Worm (Caenorhabditis elegans) whole organism, L3 larva: Measurements from ENCODE around the gene sor-1.

Experiments used
- R02D3.7 ChIP-seq: fragments of 150-350 bp; optimal IDR thresholded peaks from 2 replicates; lab custom pipeline; 2014; ENCODE audit warnings: missing biosample characterization, missing genetic modification characterization
- ZK546.5 ChIP-seq: sonication (generic microtip); optimal IDR thresholded peaks from 2 replicates; lab custom pipeline; 2017; ENCODE audit warnings: missing biosample characterization, missing genetic modification characterization
- aly-2 ChIP-seq: fragments of 150-350 bp; optimal IDR thresholded peaks from 2 replicates; lab custom pipeline; 2014; ENCODE audit warnings: missing biosample characterization, missing genetic modification characterization
- ama-1 ChIP-seq: fragments of 150-350 bp; optimal IDR thresholded peaks from 2 replicates; lab custom pipeline; 2018
- ceh-16 ChIP-seq: sonication (generic microtip); optimal IDR thresholded peaks from 2 replicates; lab custom pipeline; 2017; ENCODE audit warnings: missing biosample characterization, missing genetic modification characterization
- ceh-28 ChIP-seq: fragments of 150-350 bp; optimal IDR thresholded peaks from 2 replicates; lab custom pipeline; 2014; ENCODE audit warnings: missing biosample characterization, missing genetic modification reagents, missing genetic modification characterization
- ceh-82 ChIP-seq: fragments of 150-350 bp; optimal IDR thresholded peaks from 2 replicates; lab custom pipeline; 2014; ENCODE audit warnings: missing biosample characterization, missing genetic modification characterization
- ceh-9 ChIP-seq: sonication (generic microtip); optimal IDR thresholded peaks from 2 replicates; lab custom pipeline; 2018; ENCODE audit warnings: missing biosample characterization, missing genetic modification characterization
- daf-12 ChIP-seq: fragments of 150-350 bp; optimal IDR thresholded peaks from 2 replicates; lab custom pipeline; 2014; ENCODE audit warnings: missing biosample characterization, missing genetic modification reagents, missing genetic modification characterization
- egl-27 ChIP-seq: sonication (generic microtip); optimal IDR thresholded peaks from 4 replicates; lab custom pipeline; 2017; ENCODE audit warnings: missing biosample characterization, missing genetic modification reagents, missing genetic modification characterization
- egl-5 ChIP-seq: fragments of 150-350 bp; optimal IDR thresholded peaks from 2 replicates; lab custom pipeline; 2017; ENCODE audit warnings: missing biosample characterization, missing genetic modification reagents, missing genetic modification characterization, inconsistent platforms
- elt-1 ChIP-seq: fragments of 150-350 bp; optimal IDR thresholded peaks from 2 replicates; lab custom pipeline; 2014; ENCODE audit warnings: missing biosample characterization, missing genetic modification characterization
- elt-2 ChIP-seq: sonication (generic microtip); optimal IDR thresholded peaks from 2 replicates; lab custom pipeline; 2016; ENCODE audit warnings: missing genetic modification reagents, mild to moderate bottlenecking, missing genetic modification characterization, missing compliant biosample characterization
- elt-3 ChIP-seq, 3 experiments: fragments of 150-350 bp in 1 of 3; sonication (generic microtip) in 2 of 3; optimal IDR thresholded peaks; 2 replicates in 2 of 3; 4 replicates in 1 of 3; lab custom pipeline; 2014 to 2017; ENCODE audit warnings: missing biosample characterization in 3 of 3, missing genetic modification characterization in 3 of 3
- eor-1 ChIP-seq, 2 experiments: fragments of 150-350 bp; optimal IDR thresholded peaks; 2 replicates each; lab custom pipeline; 2014 to 2018; ENCODE audit warnings: missing biosample characterization in 2 of 2, missing genetic modification characterization in 2 of 2
- fkh-10 ChIP-seq: sonication (generic microtip); optimal IDR thresholded peaks from 2 replicates; lab custom pipeline; 2017; ENCODE audit warnings: missing biosample characterization, missing genetic modification reagents, missing genetic modification characterization
- fkh-2 ChIP-seq: fragments of 150-350 bp; optimal IDR thresholded peaks from 2 replicates; lab custom pipeline; 2014; ENCODE audit warnings: missing biosample characterization, missing genetic modification reagents, missing genetic modification characterization
- fos-1 ChIP-seq: fragments of 150-350 bp; optimal IDR thresholded peaks from 2 replicates; lab custom pipeline; 2014; ENCODE audit warnings: missing biosample characterization, missing genetic modification characterization
- hmg-11 ChIP-seq: sonication (generic microtip); optimal IDR thresholded peaks from 2 replicates; lab custom pipeline; 2016; ENCODE audit warnings: missing genetic modification characterization, missing compliant biosample characterization
- jun-1 ChIP-seq: fragments of 150-350 bp; optimal IDR thresholded peaks from 2 replicates; lab custom pipeline; 2014; ENCODE audit warnings: missing biosample characterization, missing genetic modification reagents, missing genetic modification characterization
- lin-15B ChIP-seq: fragments of 150-350 bp; optimal IDR thresholded peaks from 2 replicates; lab custom pipeline; 2014; ENCODE audit warnings: missing biosample characterization, missing genetic modification characterization
- lin-39 ChIP-seq: fragments of 150-350 bp; optimal IDR thresholded peaks from 2 replicates; lab custom pipeline; 2018; ENCODE audit warnings: missing biosample characterization, missing genetic modification reagents, missing genetic modification characterization
- lsy-12 ChIP-seq: sonication (generic microtip); optimal IDR thresholded peaks from 2 replicates; lab custom pipeline; 2016; ENCODE audit warnings: mild to moderate bottlenecking, missing genetic modification characterization, missing compliant biosample characterization
- mdl-1 ChIP-seq: fragments of 150-350 bp; optimal IDR thresholded peaks from 2 replicates; lab custom pipeline; 2014; ENCODE audit warnings: missing biosample characterization, missing genetic modification characterization
- mml-1 ChIP-seq: fragments of 150-350 bp; sonication (generic microtip); optimal IDR thresholded peaks from 3 replicates; lab custom pipeline; 2014; ENCODE audit warnings: missing biosample characterization, missing genetic modification characterization
- nfya-1 ChIP-seq: sonication (generic microtip); optimal IDR thresholded peaks from 2 replicates; lab custom pipeline; 2017; ENCODE audit warnings: missing genetic modification characterization, mild to moderate bottlenecking, missing compliant biosample characterization, antibody characterized with exemption, moderate library complexity; ENCODE audit not compliant: insufficient read depth
- nhr-11 ChIP-seq: fragments of 150-350 bp; optimal IDR thresholded peaks from 2 replicates; lab custom pipeline; 2014; ENCODE audit warnings: missing biosample characterization, missing genetic modification characterization
- nhr-12 ChIP-seq: fragments of 150-350 bp; optimal IDR thresholded peaks from 2 replicates; lab custom pipeline; 2014; ENCODE audit warnings: missing biosample characterization, missing genetic modification characterization
- nhr-23 ChIP-seq: fragments of 150-350 bp; optimal IDR thresholded peaks from 2 replicates; lab custom pipeline; 2014; ENCODE audit warnings: missing biosample characterization, missing genetic modification reagents, missing genetic modification characterization
- nhr-237 ChIP-seq: fragments of 150-350 bp; optimal IDR thresholded peaks from 2 replicates; lab custom pipeline; 2014; ENCODE audit warnings: missing biosample characterization, missing genetic modification characterization
- nhr-25 ChIP-seq: sonication (generic microtip); optimal IDR thresholded peaks from 2 replicates; lab custom pipeline; 2017; ENCODE audit warnings: missing biosample characterization, missing genetic modification characterization
- nhr-28 ChIP-seq: fragments of 150-350 bp; optimal IDR thresholded peaks from 2 replicates; lab custom pipeline; 2014; ENCODE audit warnings: missing biosample characterization, missing genetic modification characterization
- nhr-43 ChIP-seq: sonication (generic microtip); optimal IDR thresholded peaks from 2 replicates; lab custom pipeline; 2016; ENCODE audit warnings: mild to moderate bottlenecking, missing genetic modification characterization, missing compliant biosample characterization; ENCODE audit not compliant: poor library complexity, severe bottlenecking
- nhr-67 ChIP-seq: fragments of 150-350 bp; optimal IDR thresholded peaks from 2 replicates; lab custom pipeline; 2014; ENCODE audit warnings: missing biosample characterization, missing genetic modification characterization
- nhr-76 ChIP-seq: fragments of 150-350 bp; sonication (generic microtip); optimal IDR thresholded peaks from 5 replicates; lab custom pipeline; 2014; ENCODE audit warnings: missing biosample characterization, missing genetic modification characterization
- nhr-77 ChIP-seq: fragments of 150-350 bp; optimal IDR thresholded peaks from 2 replicates; lab custom pipeline; 2014; ENCODE audit warnings: missing biosample characterization, missing genetic modification characterization
- pha-4 ChIP-seq: fragments of 150-350 bp; optimal IDR thresholded peaks from 2 replicates; lab custom pipeline; 2014; ENCODE audit warnings: missing biosample characterization, missing genetic modification reagents, missing genetic modification characterization
- pqm-1 ChIP-seq: fragments of 150-350 bp; optimal IDR thresholded peaks from 2 replicates; lab custom pipeline; 2017; ENCODE audit warnings: missing biosample characterization, missing genetic modification characterization, inconsistent platforms
- sea-2 ChIP-seq: fragments of 150-350 bp; sonication (generic microtip); optimal IDR thresholded peaks from 4 replicates; lab custom pipeline; 2014; ENCODE audit warnings: missing biosample characterization, missing genetic modification reagents, missing genetic modification characterization
- skn-1 ChIP-seq: fragments of 150-350 bp; optimal IDR thresholded peaks from 2 replicates; lab custom pipeline; 2014; ENCODE audit warnings: missing biosample characterization, missing genetic modification characterization
- snpc-4 ChIP-seq: fragments of 150-350 bp; optimal IDR thresholded peaks from 2 replicates; lab custom pipeline; 2014; ENCODE audit warnings: missing biosample characterization, missing genetic modification characterization
- tbx-2 ChIP-seq: sonication (generic microtip); optimal IDR thresholded peaks from 2 replicates; lab custom pipeline; 2016; ENCODE audit warnings: mild to moderate bottlenecking, missing genetic modification characterization, missing compliant biosample characterization
- unc-39 ChIP-seq: sonication (generic microtip); optimal IDR thresholded peaks from 4 replicates; lab custom pipeline; 2017; ENCODE audit warnings: missing biosample characterization, missing genetic modification characterization
- unc-62 ChIP-seq: fragments of 150-350 bp; sonication (generic microtip); optimal IDR thresholded peaks from 4 replicates; lab custom pipeline; 2014; ENCODE audit warnings: missing biosample characterization, missing genetic modification reagents, missing genetic modification characterization
- zag-1 ChIP-seq: fragments of 150-350 bp; optimal IDR thresholded peaks from 2 replicates; lab custom pipeline; 2014; ENCODE audit warnings: missing biosample characterization, missing genetic modification characterization
- ztf-11 ChIP-seq: fragments of 150-350 bp; optimal IDR thresholded peaks from 2 replicates; lab custom pipeline; 2014; ENCODE audit warnings: missing biosample characterization, missing genetic modification characterization
- ztf-4 ChIP-seq: fragments of 150-350 bp; optimal IDR thresholded peaks from 2 replicates; lab custom pipeline; 2014; ENCODE audit warnings: missing biosample characterization, missing genetic modification characterization

The sor-1 gene

DNA sequence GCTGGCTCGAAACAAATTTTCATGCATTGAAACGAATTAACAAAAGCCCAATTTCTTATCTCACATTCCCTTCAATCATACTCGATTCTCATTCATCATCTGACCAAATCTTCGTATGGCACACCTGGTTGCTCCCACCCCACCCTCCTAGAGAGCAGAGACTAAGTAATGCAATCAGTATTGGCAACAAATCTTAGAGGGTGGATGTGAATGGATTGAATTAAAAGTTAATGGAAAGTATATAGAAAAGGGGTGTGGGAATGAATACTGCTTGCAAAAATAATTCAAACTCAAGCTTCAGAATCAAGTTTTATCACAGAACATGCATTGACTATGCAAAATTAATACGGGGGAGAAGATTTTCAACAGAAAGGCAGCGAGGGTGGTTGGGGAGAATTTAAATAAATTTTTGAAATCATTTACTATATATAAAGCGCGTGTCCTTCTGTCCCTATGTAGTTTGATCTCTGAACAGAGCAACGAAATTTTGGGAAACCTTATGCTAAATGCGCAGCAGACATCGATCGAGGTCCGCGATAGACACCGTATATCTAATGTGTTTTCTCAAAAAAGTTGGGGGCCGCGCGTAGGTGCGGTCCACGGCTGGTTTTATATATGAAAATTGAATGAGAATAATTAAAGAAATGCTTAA is 19.9 kb downstream of the sor-1 start:
- TF ChIP-seq R02D3.7, result no peak
- TF ChIP-seq ama-1 (lab: Kevin White, UChicago), result peak; percentile 45

DNA sequence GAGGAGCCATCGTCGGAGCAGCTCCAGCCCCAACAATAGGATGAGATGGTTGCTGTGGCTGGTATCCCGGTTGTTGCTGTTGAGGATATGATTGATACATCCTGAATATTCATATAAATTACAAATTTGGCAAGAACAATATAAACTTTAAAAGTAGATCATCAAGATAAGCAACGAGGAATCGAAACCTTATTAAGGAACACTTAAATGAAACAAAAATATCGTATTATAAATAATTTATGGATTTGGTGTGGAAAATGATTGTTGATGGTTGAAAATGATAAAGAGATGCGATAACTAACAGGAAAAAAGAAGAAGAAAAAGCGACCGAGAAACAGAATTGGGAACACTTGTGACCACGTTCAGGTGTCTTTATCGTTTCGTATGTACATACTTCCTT is 21.3 kb downstream of the sor-1 start, which contains the start of gene pqn-96:
pqn-96 (minus strand) TSS at position 101 of the 400 bp plus-strand sequence.
- no peak for TF ChIP-seq nhr-25 (tag; lab: Kevin White, UChicago)
- TF ChIP-seq nhr-23 (tag; lab: Kevin White, UChicago), result no peak
- TF ChIP-seq ceh-82 (tag; lab: Kevin White, UChicago), result no peak
- TF ChIP-seq ZK546.5 (tag; lab: Kevin White, UChicago), result no peak
- TF ChIP-seq lin-15B (tag; lab: Kevin White, UChicago), result no peak
- no peak for TF ChIP-seq egl-27 (tag; lab: Kevin White, UChicago)
- no peak for TF ChIP-seq nhr-43

DNA sequence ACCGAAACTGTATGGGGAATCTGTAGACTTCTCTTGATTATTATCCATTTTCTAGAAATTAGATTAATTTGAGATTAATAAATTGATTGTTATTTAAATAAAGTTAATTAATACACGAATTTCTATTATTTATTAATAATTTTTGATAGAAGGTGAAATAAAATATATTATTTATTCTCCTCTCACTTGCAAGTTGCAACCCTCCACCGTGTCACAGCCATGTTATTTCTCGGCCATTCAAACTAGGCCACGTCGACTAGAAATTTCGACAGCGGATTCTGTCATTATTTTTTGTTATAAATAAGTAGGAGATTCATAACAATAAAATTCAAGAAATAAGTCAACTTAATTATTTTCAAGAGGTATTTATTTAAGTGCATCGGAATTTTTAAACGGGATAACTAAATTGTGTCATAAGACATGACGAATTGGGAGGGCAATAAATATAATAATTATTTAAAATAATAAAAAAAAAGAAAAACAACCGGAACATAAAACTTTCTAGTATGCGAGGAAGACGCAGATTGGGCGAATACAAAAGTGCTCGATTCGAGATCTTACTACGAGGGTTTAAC is 25.7 kb downstream of the sor-1 start, which contains the start of gene ufbp-1:
ufbp-1 (minus strand) TSS at position 51 of the 575 bp plus-strand sequence.
- TF ChIP-seq hmg-11 (tag; lab: Kevin White, UChicago), result peak; percentile 20
- no peak for TF ChIP-seq nhr-12 (tag; lab: Kevin White, UChicago)
- TF ChIP-seq mdl-1, result no peak
- no peak for TF ChIP-seq fkh-2 (tag; lab: Kevin White, UChicago)
- no peak for TF ChIP-seq egl-5
- no peak for TF ChIP-seq ceh-28
- TF ChIP-seq ztf-11 (tag; lab: Kevin White, UChicago), result no peak
- no peak for TF ChIP-seq skn-1 (tag; lab: Kevin White, UChicago)
- peak; percentile 94 for TF ChIP-seq nfya-1 (tag; lab: Kevin White, UChicago)
- no peak for TF ChIP-seq elt-3 (tag; optimal IDR thresholded peaks at IDR 0.05; lab: Kevin White, UChicago)
- TF ChIP-seq nhr-28 (tag; lab: Kevin White, UChicago), result no peak
- TF ChIP-seq aly-2 (tag; lab: Kevin White, UChicago), result no peak
- peak; percentile 73 for TF ChIP-seq nhr-25 (tag; lab: Kevin White, UChicago)
- TF ChIP-seq elt-2 (tag; lab: Kevin White, UChicago), result peak; percentile 69
- peak; percentile 93 for TF ChIP-seq pha-4 (tag; lab: Kevin White, UChicago)
- TF ChIP-seq fkh-10 (GFP tag; lab: Kevin White, UChicago), result no peak
- no peak for TF ChIP-seq nhr-76 (tag; lab: Kevin White, UChicago)
- TF ChIP-seq fos-1, result peak; percentile 9
- peak; percentile 81 for TF ChIP-seq tbx-2 (tag; lab: Kevin White, UChicago)
- TF ChIP-seq ztf-4 (tag; lab: Kevin White, UChicago), result peak; percentile 95
- peak; percentile 33 for TF ChIP-seq snpc-4
- TF ChIP-seq lin-39, result peak; percentile 11
- TF ChIP-seq ceh-82 (tag; lab: Kevin White, UChicago), result no peak
- no peak for TF ChIP-seq jun-1
- peak; percentile 31 for TF ChIP-seq nhr-23 (tag; lab: Kevin White, UChicago)
- TF ChIP-seq R02D3.7, result no peak
- TF ChIP-seq ZK546.5 (tag; lab: Kevin White, UChicago), result no peak
- TF ChIP-seq sea-2 (GFP tag; lab: Kevin White, UChicago), result no peak
- TF ChIP-seq nhr-43, result peak; percentile 52
- TF ChIP-seq unc-62 (GFP tag; lab: Kevin White, UChicago), result no peak
- TF ChIP-seq ceh-16, result peak; percentile 66
- TF ChIP-seq nhr-77 (tag; lab: Kevin White, UChicago), result no peak
- TF ChIP-seq nhr-237 (tag; lab: Kevin White, UChicago), result no peak
- TF ChIP-seq zag-1, result no peak
- no peak for TF ChIP-seq nhr-11
- TF ChIP-seq pqm-1, result no peak
- TF ChIP-seq daf-12, result no peak
- no peak for TF ChIP-seq elt-1 (tag; lab: Kevin White, UChicago)
- peak; percentile 67 for TF ChIP-seq lsy-12 (tag; lab: Kevin White, UChicago)
- no peak for TF ChIP-seq egl-27 (tag; lab: Kevin White, UChicago)
- TF ChIP-seq eor-1 (tag; optimal IDR thresholded peaks at IDR 0.05; lab: Kevin White, UChicago), result peak in 1 of 2 experiments; percentile 71
- TF ChIP-seq ceh-9 (tag; lab: Kevin White, UChicago), result no peak
- TF ChIP-seq unc-39, result no peak
- peak; percentile 99 for TF ChIP-seq ama-1 (lab: Kevin White, UChicago)
- TF ChIP-seq lin-15B (tag; lab: Kevin White, UChicago), result peak; percentile 53
- no peak for TF ChIP-seq nhr-67 (tag; lab: Kevin White, UChicago)
- no peak for TF ChIP-seq mml-1 (tag; lab: Kevin White, UChicago)
